Worm (Caenorhabditis elegans) whole organism, L2 larva: ENCODE results near the gene F42A10.5.

Experiments used
- R02D3.7 ChIP-seq: fragments of 150-350 bp; optimal IDR thresholded peaks from 2 replicates; lab custom pipeline; 2014; ENCODE audit warnings: missing biosample characterization, missing genetic modification characterization
- ama-1 ChIP-seq: fragments of 150-350 bp; optimal IDR thresholded peaks from 2 replicates; lab custom pipeline; 2018; ENCODE audit warnings: inconsistent platforms
- ceh-16 ChIP-seq: fragments of 150-350 bp; optimal IDR thresholded peaks from 2 replicates; lab custom pipeline; 2014; ENCODE audit warnings: missing biosample characterization, missing genetic modification characterization
- egl-27 ChIP-seq: sonication (generic microtip); optimal IDR thresholded peaks from 3 replicates; lab custom pipeline; 2017; ENCODE audit warnings: missing biosample characterization, missing genetic modification reagents, missing genetic modification characterization
- elt-1 ChIP-seq: fragments of 150-350 bp; optimal IDR thresholded peaks from 2 replicates; lab custom pipeline; 2014; ENCODE audit warnings: missing biosample characterization, missing genetic modification characterization
- fos-1 ChIP-seq: fragments of 150-350 bp; optimal IDR thresholded peaks from 2 replicates; lab custom pipeline; 2014; ENCODE audit warnings: missing biosample characterization, missing genetic modification characterization
- mab-5 ChIP-seq: fragments of 150-350 bp; optimal IDR thresholded peaks from 2 replicates; lab custom pipeline; 2014; ENCODE audit warnings: missing biosample characterization, missing genetic modification characterization
- mdl-1 ChIP-seq, 2 experiments: fragments of 150-350 bp in 1 of 2; sonication (generic microtip) in 1 of 2; optimal IDR thresholded peaks; 2 replicates each; lab custom pipeline; 2017; ENCODE audit warnings: missing biosample characterization in 2 of 2, missing genetic modification characterization in 2 of 2
- snpc-4 ChIP-seq: fragments of 150-350 bp; optimal IDR thresholded peaks from 2 replicates; lab custom pipeline; 2014; ENCODE audit warnings: missing biosample characterization, missing genetic modification characterization

DNA sequence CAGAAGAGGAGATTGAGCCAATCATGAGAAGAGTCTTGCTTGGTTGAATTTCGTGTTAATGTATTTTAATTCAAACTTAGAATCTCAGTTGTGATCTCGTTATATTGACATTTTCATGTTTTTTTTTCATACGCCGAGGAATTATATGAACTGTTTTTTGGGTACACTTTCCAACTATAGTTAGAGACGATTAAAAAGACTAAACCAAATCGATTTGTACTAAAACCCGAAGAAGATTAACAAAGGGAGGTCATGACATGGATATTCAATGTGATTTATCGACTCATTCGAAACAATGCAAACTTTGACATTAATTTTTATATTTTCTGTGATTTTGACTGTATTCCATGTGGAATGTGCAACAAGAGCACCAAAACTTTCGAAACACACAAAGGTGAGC is 25.4 kb downstream of the F42A10.5 start, which contains the start of gene Y42G9A.2:
- no peak for TF ChIP-seq ceh-16
- no peak for TF ChIP-seq ama-1 (lab: Kevin White, UChicago)
- no peak for TF ChIP-seq snpc-4 (tag; lab: Kevin White, UChicago)
- no peak for TF ChIP-seq R02D3.7 (tag; lab: Kevin White, UChicago)
- no peak for TF ChIP-seq egl-27 (tag; lab: Kevin White, UChicago)
- TF ChIP-seq fos-1, result no peak
- no peak for TF ChIP-seq mdl-1 (tag; optimal IDR thresholded peaks at IDR 0.05; lab: Kevin White, UChicago)
- no peak for TF ChIP-seq elt-1 (tag; lab: Kevin White, UChicago)
- TF ChIP-seq mab-5 (tag; lab: Kevin White, UChicago), result no peak
